Worm (Caenorhabditis elegans) whole organism, young adult: ENCODE results near the gene F53E2.2.

Source experiments
- B0035.1 ChIP-seq: sonication (generic microtip); optimal IDR thresholded peaks from 2 replicates; lab custom pipeline; 2016; ENCODE audit warnings: missing genetic modification characterization, mild to moderate bottlenecking, missing compliant biosample characterization, missing genotype, missing genetic modification reagents
- C06A6.2 ChIP-seq: fragments of 200-800 bp; sonication (Bioruptor generic); conservative IDR thresholded peaks from 2 replicates; pipeline ENCODE4 v1.3.6; 2022; ENCODE audit warnings: missing genetic modification characterization, missing compliant biosample characterization
- C17E4.6 ChIP-seq: fragments of 200-800 bp; sonication (Bioruptor generic); IDR thresholded peaks from 2 replicates; pipeline ENCODE4 v1.3.6; 2022; ENCODE audit warnings: missing genetic modification reagents, missing genetic modification characterization, missing compliant biosample characterization
- F39B2.1 ChIP-seq: fragments of 200-800 bp; sonication (Bioruptor generic); IDR thresholded peaks from 2 replicates; pipeline ENCODE4 v1.3.6; 2022; ENCODE audit warnings: missing genetic modification reagents, missing genetic modification characterization, missing compliant biosample characterization
- F49E8.2 ChIP-seq: sonication (generic microtip); optimal IDR thresholded peaks from 3 replicates; lab custom pipeline; 2017; ENCODE audit warnings: missing genetic modification characterization, mild to moderate bottlenecking, missing compliant biosample characterization, antibody characterized with exemption, moderate library complexity; ENCODE audit not compliant: insufficient read depth
- F57C9.4 ChIP-seq: sonication (generic microtip); optimal IDR thresholded peaks from 2 replicates; lab custom pipeline; 2017; ENCODE audit warnings: mild to moderate bottlenecking, missing genetic modification characterization, missing compliant biosample characterization
- K11D2.4 ChIP-seq: fragments of 200-800 bp; sonication (Bioruptor generic); IDR thresholded peaks from 2 replicates; pipeline ENCODE4 v1.3.6; 2022; ENCODE audit warnings: missing genetic modification reagents, missing genetic modification characterization, missing compliant biosample characterization
- T26A5.8 ChIP-seq: sonication (generic microtip); optimal IDR thresholded peaks from 2 replicates; lab custom pipeline; 2016; ENCODE audit warnings: missing genetic modification characterization, missing compliant biosample characterization
- Y53F4B.3 ChIP-seq: fragments of 200-800 bp; sonication (Bioruptor generic); IDR thresholded peaks from 2 replicates; pipeline ENCODE4 v1.3.6; 2022; ENCODE audit warnings: missing genetic modification reagents, missing genetic modification characterization, missing compliant biosample characterization
- Y67H2A.10 ChIP-seq: fragments of 200-800 bp; sonication (Bioruptor generic); conservative IDR thresholded peaks from 2 replicates; pipeline ENCODE4 v1.3.6; 2022; ENCODE audit warnings: missing genetic modification reagents, missing genetic modification characterization, missing compliant biosample characterization
- Y95B8A.8 ChIP-seq: fragments of 200-800 bp; sonication (Bioruptor generic); IDR thresholded peaks from 2 replicates; pipeline ENCODE4 v1.3.6; 2022; ENCODE audit warnings: missing genetic modification reagents, missing genetic modification characterization, missing compliant biosample characterization
- ZK185.1 ChIP-seq: sonication (generic microtip); optimal IDR thresholded peaks from 2 replicates; lab custom pipeline; 2016; ENCODE audit warnings: mild to moderate bottlenecking, missing genetic modification characterization, missing compliant biosample characterization; ENCODE audit not compliant: poor library complexity, severe bottlenecking
- attf-6 ChIP-seq: fragments of 200-800 bp; sonication (Bioruptor generic); IDR thresholded peaks from 2 replicates; pipeline ENCODE4 v1.3.6; 2022; ENCODE audit warnings: missing genetic modification reagents, missing genetic modification characterization, missing compliant biosample characterization
- bed-2 ChIP-seq: fragments of 200-800 bp; sonication (Bioruptor generic); IDR thresholded peaks from 2 replicates; pipeline ENCODE4 v1.3.6; 2022; ENCODE audit warnings: missing genetic modification reagents, missing genetic modification characterization, missing compliant biosample characterization
- ceh-58 ChIP-seq: fragments of 200-800 bp; sonication (Bioruptor generic); IDR thresholded peaks from 2 replicates; pipeline ENCODE4 v1.3.6; 2022; ENCODE audit warnings: missing genetic modification characterization, missing compliant biosample characterization
- dpff-1 ChIP-seq: sonication (generic microtip); optimal IDR thresholded peaks from 2 replicates; lab custom pipeline; 2017; ENCODE audit warnings: mild to moderate bottlenecking, missing genetic modification characterization, missing compliant biosample characterization
- dpl-1 ChIP-seq: fragments of 150-350 bp; optimal IDR thresholded peaks from 2 replicates; lab custom pipeline; 2014; ENCODE audit warnings: missing biosample characterization, missing genetic modification reagents, missing genetic modification characterization
- egl-18 ChIP-seq: fragments of 200-800 bp; sonication (Bioruptor generic); IDR thresholded peaks from 2 replicates; pipeline ENCODE4 v1.3.6; 2022; ENCODE audit warnings: missing genetic modification reagents, missing genetic modification characterization, missing compliant biosample characterization
- egrh-3 ChIP-seq: fragments of 200-800 bp; sonication (Bioruptor generic); IDR thresholded peaks from 2 replicates; pipeline ENCODE4 v1.3.6; 2022; ENCODE audit warnings: missing genetic modification reagents, missing genetic modification characterization, missing compliant biosample characterization
- ekl-4 ChIP-seq: fragments of 200-800 bp; sonication (Bioruptor generic); IDR thresholded peaks from 2 replicates; pipeline ENCODE4 v1.3.6; 2022; ENCODE audit warnings: missing genetic modification reagents, missing genetic modification characterization, missing compliant biosample characterization
- gei-17 ChIP-seq: fragments of 200-800 bp; sonication (Bioruptor generic); optimal IDR thresholded peaks from 2 replicates; lab custom pipeline; 2018; ENCODE audit warnings: mild to moderate bottlenecking, missing genetic modification characterization, missing compliant biosample characterization
- him-1 ChIP-seq: sonication (generic microtip); optimal IDR thresholded peaks from 2 replicates; lab custom pipeline; 2016; ENCODE audit warnings: missing genotype, missing genetic modification reagents, missing genetic modification characterization, missing compliant biosample characterization
- hlh-26 ChIP-seq: fragments of 200-800 bp; sonication (Bioruptor generic); conservative IDR thresholded peaks from 2 replicates; pipeline ENCODE4 v1.3.6; 2022; ENCODE audit warnings: missing genetic modification reagents, missing genetic modification characterization, missing compliant biosample characterization
- hmg-1.2 ChIP-seq: fragments of 200-800 bp; sonication (Bioruptor generic); IDR thresholded peaks from 2 replicates; pipeline ENCODE4 v1.3.6; 2022; ENCODE audit warnings: missing genetic modification reagents, missing genetic modification characterization, missing compliant biosample characterization
- let-526 ChIP-seq: fragments of 200-800 bp; sonication (Bioruptor generic); IDR thresholded peaks from 2 replicates; pipeline ENCODE4 v1.3.6; 2022; ENCODE audit warnings: missing genetic modification reagents, missing genetic modification characterization, missing compliant biosample characterization
- lin-35 ChIP-seq, 3 experiments: fragments of 150-350 bp in 2 of 3; sonication (generic microtip) in 1 of 3; optimal IDR thresholded peaks; 2 replicates each; lab custom pipeline; 2014 to 2018; ENCODE audit warnings: missing biosample characterization in 3 of 3, missing genetic modification characterization in 3 of 3, missing genetic modification reagents in 3 of 3
- lin-54 ChIP-seq: fragments of 200-800 bp; sonication (Bioruptor generic); optimal IDR thresholded peaks from 2 replicates; lab custom pipeline; 2018; ENCODE audit warnings: mild to moderate bottlenecking, missing genetic modification characterization, missing compliant biosample characterization
- lir-1 ChIP-seq: fragments of 200-800 bp; sonication (Bioruptor generic); conservative IDR thresholded peaks from 2 replicates; pipeline ENCODE4 v1.3.6; 2022; ENCODE audit warnings: missing genetic modification reagents, missing genetic modification characterization, missing compliant biosample characterization
- lsy-27 ChIP-seq: sonication (generic microtip); optimal IDR thresholded peaks from 2 replicates; lab custom pipeline; 2017; ENCODE audit warnings: missing genetic modification characterization, mild to moderate bottlenecking, missing compliant biosample characterization, antibody characterized with exemption, missing genotype, borderline replicate concordance; ENCODE audit not compliant: insufficient read depth
- madf-10 ChIP-seq: sonication (generic microtip); optimal IDR thresholded peaks from 2 replicates; lab custom pipeline; 2016; ENCODE audit warnings: mild to moderate bottlenecking, missing genetic modification characterization, missing compliant biosample characterization
- madf-6 ChIP-seq: fragments of 200-800 bp; sonication (Bioruptor generic); IDR thresholded peaks from 2 replicates; pipeline ENCODE4 v1.3.6; 2022; ENCODE audit warnings: missing genetic modification reagents, missing genetic modification characterization, missing compliant biosample characterization
- mel-28 ChIP-seq: sonication (generic microtip); optimal IDR thresholded peaks from 2 replicates; lab custom pipeline; 2016; ENCODE audit warnings: borderline replicate concordance, mild to moderate bottlenecking, missing genetic modification characterization, missing compliant biosample characterization
- mxl-1 ChIP-seq: sonication (generic microtip); optimal IDR thresholded peaks from 2 replicates; lab custom pipeline; 2016; ENCODE audit warnings: missing genetic modification characterization, missing compliant biosample characterization
- nfyb-1 ChIP-seq: fragments of 200-800 bp; sonication (Bioruptor generic); IDR thresholded peaks from 2 replicates; pipeline ENCODE4 v1.3.6; 2022; ENCODE audit warnings: missing genetic modification reagents, missing genetic modification characterization, missing compliant biosample characterization
- nhr-120 ChIP-seq: fragments of 200-800 bp; sonication (Bioruptor generic); IDR thresholded peaks from 2 replicates; pipeline ENCODE4 v1.3.6; 2022; ENCODE audit warnings: missing genetic modification characterization, missing compliant biosample characterization
- rcor-1 ChIP-seq: fragments of 200-800 bp; sonication (Bioruptor generic); IDR thresholded peaks from 2 replicates; pipeline ENCODE4 v1.3.6; 2022; ENCODE audit warnings: missing genetic modification reagents, missing genetic modification characterization, missing compliant biosample characterization
- repo-1 ChIP-seq: sonication (generic microtip); optimal IDR thresholded peaks from 2 replicates; lab custom pipeline; 2017; ENCODE audit warnings: mild to moderate bottlenecking, missing genetic modification characterization, missing compliant biosample characterization
- sdz-38 ChIP-seq: sonication (generic microtip); optimal IDR thresholded peaks from 2 replicates; lab custom pipeline; 2016; ENCODE audit warnings: missing genotype, missing genetic modification characterization, missing compliant biosample characterization
- sea-2 ChIP-seq: fragments of 200-800 bp; sonication (Bioruptor generic); IDR thresholded peaks from 2 replicates; pipeline ENCODE4 v1.3.6; 2022; ENCODE audit warnings: missing genetic modification characterization, missing compliant biosample characterization
- snpc-1.1 ChIP-seq: sonication (generic microtip); optimal IDR thresholded peaks from 2 replicates; lab custom pipeline; 2017; ENCODE audit warnings: missing genetic modification characterization, mild to moderate bottlenecking, missing compliant biosample characterization, antibody characterized with exemption, moderate library complexity, missing genotype, missing genetic modification reagents; ENCODE audit not compliant: insufficient read depth
- snpc-4 ChIP-seq, 5 experiments: fragments of 150-350 bp in 1 of 5; sonication (generic microtip) in 4 of 5; optimal IDR thresholded peaks; 2 replicates each; lab custom pipeline; 2014 to 2018; ENCODE audit warnings: missing genetic modification characterization in 5 of 5, missing biosample characterization in 3 of 5, antibody characterized with exemption in 2 of 5, mild to moderate bottlenecking in 2 of 5, missing compliant biosample characterization in 2 of 5, missing genotype in 2 of 5, moderate library complexity in 2 of 5, missing genetic modification reagents in 1 of 5
- tbp1 ChIP-seq: fragments of 200-800 bp; sonication (Bioruptor generic); optimal IDR thresholded peaks from 2 replicates; lab custom pipeline; 2018; ENCODE audit warnings: mild to moderate bottlenecking, missing genetic modification characterization, missing compliant biosample characterization
- xnd-1 ChIP-seq: sonication (generic microtip); optimal IDR thresholded peaks from 2 replicates; lab custom pipeline; 2016; ENCODE audit warnings: missing genotype, missing genetic modification reagents, missing genetic modification characterization, missing compliant biosample characterization
- ztf-25 ChIP-seq: fragments of 200-800 bp; sonication (Bioruptor generic); IDR thresholded peaks from 2 replicates; pipeline ENCODE4 v1.3.6; 2022; ENCODE audit warnings: missing genetic modification reagents, missing genetic modification characterization, missing compliant biosample characterization
- ztf-3 ChIP-seq: fragments of 200-800 bp; sonication (Bioruptor generic); optimal IDR thresholded peaks from 2 replicates; lab custom pipeline; 2018; ENCODE audit warnings: mild to moderate bottlenecking, missing genetic modification characterization, missing compliant biosample characterization
- ztf-6 ChIP-seq: fragments of 200-800 bp; sonication (Bioruptor generic); IDR thresholded peaks from 2 replicates; pipeline ENCODE4 v1.3.6; 2022; ENCODE audit warnings: missing genetic modification reagents, missing genetic modification characterization, missing compliant biosample characterization

Gene F53E2.2

ce11 chrV:1474486-1475125 lies at the start of gene F53E2.2, which contains the start of gene unc-60:
F53E2.2 (plus strand) TSS chrV:1475086.
unc-60 (plus strand) TSS chrV:1475086.
- TF ChIP-seq Y95B8A.8 (GFP tag; lab: Robert Waterston, UW) (no peak), ztf-3 (no peak), egl-18 (GFP tag; lab: Robert Waterston, UW) (no peak), C06A6.2 (GFP tag; lab: Robert Waterston, UW) (peak; percentile 47; the same call in 1 of the 2 replicates), ceh-58 (GFP tag; lab: Robert Waterston, UW) (no peak), attf-6 (GFP tag; lab: Robert Waterston, UW) (no peak), F39B2.1 (no peak), hlh-26 (GFP tag; lab: Robert Waterston, UW) (no peak), nfyb-1 (peak; percentile 51; the same call in 1 of the 2 replicates), Y67H2A.10 (GFP tag; lab: Robert Waterston, UW) (no peak), dpl-1 (GFP tag; lab: Kevin White, UChicago) (no peak), egrh-3 (GFP tag; lab: Robert Waterston, UW) (peak; percentile 68), rcor-1 (GFP tag; lab: Robert Waterston, UW) (no peak), F57C9.4 (tag; lab: Kevin White, UChicago) (no peak), repo-1 (no peak), let-526 (0 out of 2 replicates have a peak, but pooled peaks have one; percentile 42), lin-54 (GFP tag; lab: Kevin White, UChicago) (no peak), ztf-25 (GFP tag; lab: Robert Waterston, UW) (no peak), hmg-1.2 (GFP tag; lab: Robert Waterston, UW) (peak; percentile 67; the same call in 1 of the 2 replicates), madf-6 (no peak), B0035.1 (tag; lab: Kevin White, UChicago) (no peak), mel-28 (no peak), lin-35 (GFP tag; optimal IDR thresholded peaks at IDR 0.05; lab: Kevin White, UChicago) (peak in 1 of 3 experiments; percentile 71), C17E4.6 (GFP tag; lab: Robert Waterston, UW) (no peak), ekl-4 (GFP tag; lab: Robert Waterston, UW) (peak; percentile 15; the same call in 1 of the 2 replicates), snpc-4 (GFP tag; optimal IDR thresholded peaks at IDR 0.05; lab: Kevin White, UChicago) (no peak), snpc-4 (tag; optimal IDR thresholded peaks at IDR 0.05; lab: Kevin White, UChicago) (peak in 2 of 4 experiments; percentile 39 to 48), nhr-120 (GFP tag; lab: Robert Waterston, UW) (no peak), lir-1 (no peak), sdz-38 (tag; lab: Kevin White, UChicago) (no peak), him-1 (tag; lab: Kevin White, UChicago) (no peak), sea-2 (GFP tag; lab: Robert Waterston, UW) (no peak), ztf-6 (no peak), K11D2.4 (GFP tag; lab: Robert Waterston, UW) (0 out of 2 replicates have a peak, but pooled peaks have one; percentile 42), ZK185.1 (tag; lab: Kevin White, UChicago) (peak; percentile 67), lsy-27 (tag; lab: Kevin White, UChicago) (no peak), tbp1 (GFP tag; lab: Kevin White, UChicago) (no peak), xnd-1 (no peak), bed-2 (GFP tag; lab: Robert Waterston, UW) (no peak), snpc-1.1 (tag; lab: Kevin White, UChicago) (no peak), Y53F4B.3 (GFP tag; lab: Robert Waterston, UW) (no peak), madf-10 (tag; lab: Kevin White, UChicago) (peak; percentile 29), T26A5.8 (no peak), gei-17 (GFP tag; lab: Kevin White, UChicago) (no peak), F49E8.2 (no peak), mxl-1 (tag; lab: Kevin White, UChicago) (no peak), dpff-1 (no peak)
